Worm (Caenorhabditis elegans): ENCODE measurements around the gene F26A1.1.

F26A1.1 gene

DNA sequence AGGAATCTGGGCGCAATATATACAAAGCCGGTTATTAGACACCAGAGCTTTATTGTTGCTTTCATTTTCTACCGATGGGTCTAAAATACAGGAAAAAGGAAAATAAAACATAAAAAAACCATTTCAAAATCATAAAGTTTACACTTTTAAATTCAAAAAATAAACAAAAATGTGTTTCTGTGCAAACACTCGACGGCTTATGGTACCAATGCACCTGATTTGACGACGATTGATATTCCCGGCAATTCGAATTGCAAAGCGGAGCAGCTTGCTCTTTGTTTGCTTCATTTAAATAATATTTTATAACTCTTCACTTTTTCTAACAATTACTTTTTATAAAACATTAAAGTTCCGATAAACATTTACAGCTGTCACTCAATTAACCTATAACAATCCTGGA lies at the start of gene F26A1.1:
F26A1.1 (plus strand) TSS at position 369 of the 400 bp plus-strand sequence.
- TF ChIP-seq daf-12 (tag; optimal IDR thresholded peaks at IDR 0.05) = no peak
- TF ChIP-seq pha-4 (tag; optimal IDR thresholded peaks at IDR 0.05) = peak; percentile 71
- TF ChIP-seq lin-15B (tag; optimal IDR thresholded peaks at IDR 0.05) = peak; percentile 24
- peak; percentile 31 for TF ChIP-seq nfya-1 (tag; optimal IDR thresholded peaks at IDR 0.05; ENCODE audit: insufficient read depth)
- TF ChIP-seq skn-1 (tag; optimal IDR thresholded peaks at IDR 0.05) = peak; percentile 45

- TF ChIP-seq ZK546.5 (tag; optimal IDR thresholded peaks at IDR 0.05) = no peak
- TF ChIP-seq pha-4 (tag; optimal IDR thresholded peaks at IDR 0.05) = no peak
- TF ChIP-seq mml-1 (tag; optimal IDR thresholded peaks at IDR 0.05) = no peak
- TF ChIP-seq zag-1 (tag; optimal IDR thresholded peaks at IDR 0.05) = no peak
- no peak for TF ChIP-seq tbx-2 (tag; optimal IDR thresholded peaks at IDR 0.05)
- TF ChIP-seq nhr-28 (tag; optimal IDR thresholded peaks at IDR 0.05) = no peak
- TF ChIP-seq nhr-11 (tag; optimal IDR thresholded peaks at IDR 0.05) = no peak
- no peak for TF ChIP-seq aly-2 (tag; optimal IDR thresholded peaks at IDR 0.05)
- no peak for TF ChIP-seq ztf-11 (tag; optimal IDR thresholded peaks at IDR 0.05)
- no peak for TF ChIP-seq pqm-1 (tag; optimal IDR thresholded peaks at IDR 0.05)
- no peak for TF ChIP-seq fos-1 (tag; optimal IDR thresholded peaks at IDR 0.05)
- TF ChIP-seq elt-3 (tag; optimal IDR thresholded peaks at IDR 0.05) = no peak
- no peak for TF ChIP-seq elt-1 (tag; optimal IDR thresholded peaks at IDR 0.05)
- no peak for TF ChIP-seq hmg-11 (tag; optimal IDR thresholded peaks at IDR 0.05)
- no peak for TF ChIP-seq nhr-23 (tag; optimal IDR thresholded peaks at IDR 0.05)
- TF ChIP-seq snpc-4 (tag; optimal IDR thresholded peaks at IDR 0.05) = no peak
- no peak for TF ChIP-seq ztf-4 (tag; optimal IDR thresholded peaks at IDR 0.05)
Observed at ce11 chrIII:4802707-4803106, 47.6 kb upstream of the F26A1.1 start, which contains the start of gene metl-5. Gene metl-5, plus strand, starts transcription at chrIII:4803007.

- TF ChIP-seq zag-1 (tag; optimal IDR thresholded peaks at IDR 0.05) (no peak), ceh-9 (tag; optimal IDR thresholded peaks at IDR 0.05) (no peak), ceh-82 (tag; optimal IDR thresholded peaks at IDR 0.05) (no peak), ceh-16 (tag; optimal IDR thresholded peaks at IDR 0.05) (no peak), tbx-2 (tag; optimal IDR thresholded peaks at IDR 0.05) (no peak), nhr-237 (tag; optimal IDR thresholded peaks at IDR 0.05) (no peak), lin-15B (tag; optimal IDR thresholded peaks at IDR 0.05) (no peak), elt-1 (tag; optimal IDR thresholded peaks at IDR 0.05) (no peak), sea-2 (GFP tag; optimal IDR thresholded peaks at IDR 0.05) (no peak), nhr-28 (tag; optimal IDR thresholded peaks at IDR 0.05) (no peak), fkh-2 (tag; optimal IDR thresholded peaks at IDR 0.05) (no peak), snpc-4 (tag; optimal IDR thresholded peaks at IDR 0.05) (no peak), elt-3 (tag; optimal IDR thresholded peaks at IDR 0.05) (no peak), daf-12 (tag; optimal IDR thresholded peaks at IDR 0.05) (no peak), jun-1 (tag; optimal IDR thresholded peaks at IDR 0.05) (no peak), lsy-12 (tag; optimal IDR thresholded peaks at IDR 0.05) (no peak), ceh-28 (tag; optimal IDR thresholded peaks at IDR 0.05) (no peak), ama-1 (optimal IDR thresholded peaks at IDR 0.05) (no peak), aly-2 (tag; optimal IDR thresholded peaks at IDR 0.05) (no peak), nhr-76 (tag; optimal IDR thresholded peaks at IDR 0.05) (no peak)
Observed at ce11 chrIII:4806345-4806744, 44.0 kb upstream of the F26A1.1 start.

DNA sequence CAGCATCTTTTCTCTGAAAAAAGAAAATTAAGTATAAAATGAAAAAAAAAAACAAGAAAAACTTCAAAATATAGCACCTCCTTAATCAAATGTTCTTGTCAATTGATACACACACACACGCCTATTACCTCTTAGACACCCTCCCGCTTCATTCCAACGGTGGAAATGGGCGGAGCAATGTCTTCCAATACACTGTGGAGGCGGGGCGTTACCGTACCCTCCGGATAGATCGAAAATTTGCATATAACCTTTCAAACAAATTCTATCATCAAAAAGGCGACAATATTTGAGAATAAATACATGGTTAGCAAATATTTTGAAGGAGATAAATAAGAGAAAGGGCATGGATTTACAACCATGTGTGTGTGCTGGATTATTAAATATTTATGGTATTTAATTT lies 42.2 kb upstream of the F26A1.1 start:
- no peak for TF ChIP-seq snpc-4 (tag; optimal IDR thresholded peaks at IDR 0.05)
- peak; percentile 98 for TF ChIP-seq nfya-1 (tag; optimal IDR thresholded peaks at IDR 0.05; ENCODE audit: insufficient read depth)

- no peak for TF ChIP-seq tbx-2 (tag; optimal IDR thresholded peaks at IDR 0.05)
- no peak for TF ChIP-seq nhr-77 (tag; optimal IDR thresholded peaks at IDR 0.05)
- no peak for TF ChIP-seq ztf-11 (tag; optimal IDR thresholded peaks at IDR 0.05)
- no peak for TF ChIP-seq nfya-1 (tag; optimal IDR thresholded peaks at IDR 0.05; ENCODE audit: insufficient read depth)
- TF ChIP-seq lin-15B (tag; optimal IDR thresholded peaks at IDR 0.05) = no peak
- TF ChIP-seq nhr-25 (tag; optimal IDR thresholded peaks at IDR 0.05) = no peak
Observed at ce11 chrIII:4809526-4810153, 40.7 kb upstream of the F26A1.1 start, which contains the start of gene pal-1. Gene pal-1, minus strand, starts transcription at chrIII:4809576.
